Fruit fly (Drosophila melanogaster) whole organism, embryonic: Measurements from ENCODE around the gene Cyp4d1.

Source experiments
- Atf-2 ChIP-seq: fragments of 200-800 bp; sonication (Bioruptor generic); optimal IDR thresholded peaks from 2 replicates; lab custom pipeline; 2016; ENCODE audit warnings: missing biosample characterization, missing genetic modification characterization
- B-H1 ChIP-seq: fragments of 200-800 bp; sonication (Bioruptor generic); IDR thresholded peaks from 3 replicates; pipeline ENCODE4 v1.3.6; 2022; ENCODE audit warnings: missing biosample characterization, missing genetic modification characterization
- Blimp-1 ChIP-seq: fragments of 200-800 bp; sonication (Bioruptor generic); optimal IDR thresholded peaks from 3 replicates; lab custom pipeline; 2018; ENCODE audit warnings: missing biosample characterization, missing genetic modification characterization, mild to moderate bottlenecking, moderate library complexity, missing genetic modification reagents
- CG10209 ChIP-seq: fragments of 200-800 bp; sonication (Bioruptor generic); optimal IDR thresholded peaks from 3 replicates; lab custom pipeline; 2017; ENCODE audit warnings: missing biosample characterization, mild to moderate bottlenecking, missing genetic modification characterization, missing genetic modification reagents
- CG10462 ChIP-seq: fragments of 200-800 bp; sonication (Bioruptor generic); optimal IDR thresholded peaks from 2 replicates; lab custom pipeline; 2016; ENCODE audit warnings: missing biosample characterization, missing genetic modification characterization
- CG11093 ChIP-seq: fragments of 200-800 bp; sonication (Bioruptor generic); IDR thresholded peaks from 3 replicates; pipeline ENCODE4 v1.3.6; 2022; ENCODE audit warnings: missing biosample characterization, missing genetic modification characterization
- CG12744 ChIP-seq: fragments of 200-800 bp; sonication (Bioruptor generic); optimal IDR thresholded peaks from 2 replicates; lab custom pipeline; 2016; ENCODE audit warnings: missing biosample characterization, missing genetic modification characterization
- CG14014 ChIP-seq: fragments of 200-800 bp; sonication (Bioruptor generic); IDR thresholded peaks from 2 replicates; pipeline ENCODE4 v1.3.6; 2022; ENCODE audit warnings: missing biosample characterization, missing genetic modification characterization
- CG14860 ChIP-seq: fragments of 200-800 bp; sonication (Bioruptor generic); IDR thresholded peaks from 3 replicates; pipeline ENCODE4 v1.3.6; 2022; ENCODE audit warnings: missing biosample characterization, missing genetic modification characterization; ENCODE audit not compliant: partially characterized antibody
- CG1529 ChIP-seq: fragments of 200-800 bp; sonication (Bioruptor generic); optimal IDR thresholded peaks from 3 replicates; lab custom pipeline; 2018; ENCODE audit warnings: missing biosample characterization, missing genetic modification characterization
- CG17612 ChIP-seq: fragments of 200-800 bp; sonication (Bioruptor generic); IDR thresholded peaks from 2 replicates; pipeline ENCODE4 v1.3.6; 2022; ENCODE audit warnings: missing biosample characterization, missing genetic modification characterization
- CG17802 ChIP-seq: fragments of 200-800 bp; sonication (Bioruptor generic); optimal IDR thresholded peaks from 2 replicates; lab custom pipeline; 2018; ENCODE audit warnings: missing biosample characterization, mild to moderate bottlenecking, missing genetic modification characterization, moderate library complexity
- CG17912 ChIP-seq: fragments of 200-800 bp; sonication (Bioruptor generic); optimal IDR thresholded peaks from 2 replicates; lab custom pipeline; 2018; ENCODE audit warnings: missing biosample characterization, mild to moderate bottlenecking, missing genetic modification characterization
- CG33213 ChIP-seq: fragments of 200-800 bp; sonication (Bioruptor generic); optimal IDR thresholded peaks from 3 replicates; lab custom pipeline; 2016; ENCODE audit warnings: missing biosample characterization, missing genetic modification characterization
- CG3847 ChIP-seq: fragments of 200-800 bp; sonication (Bioruptor generic); IDR thresholded peaks from 2 replicates; pipeline ENCODE4 v1.3.6; 2022; ENCODE audit warnings: missing biosample characterization, missing genetic modification characterization
- CG6272 ChIP-seq: fragments of 200-800 bp; sonication (Bioruptor generic); IDR thresholded peaks from 2 replicates; pipeline ENCODE4 v1.3.6; 2022; ENCODE audit warnings: missing biosample characterization, missing genetic modification characterization
- CG8089 ChIP-seq: fragments of 200-800 bp; sonication (Bioruptor generic); optimal IDR thresholded peaks from 3 replicates; lab custom pipeline; 2016; ENCODE audit warnings: missing biosample characterization, missing genetic modification characterization
- CG8388 ChIP-seq: fragments of 200-800 bp; sonication (Bioruptor generic); optimal IDR thresholded peaks from 2 replicates; lab custom pipeline; 2019; ENCODE audit warnings: missing biosample characterization, mild to moderate bottlenecking, missing genetic modification characterization, moderate library complexity
- CkIIα-i1 ChIP-seq: fragments of 200-800 bp; sonication (Bioruptor generic); IDR thresholded peaks from 2 replicates; pipeline ENCODE4 v1.3.6; 2022; ENCODE audit warnings: missing biosample characterization, missing genetic modification characterization
- D ChIP-seq, 2 experiments: fragments of 200-800 bp in 1 of 2; fragments of >200 bp in 1 of 2; sonication (Bioruptor generic) in 1 of 2; optimal IDR thresholded peaks; 2 replicates in 1 of 2; 3 replicates in 1 of 2; lab custom pipeline; 2017; ENCODE audit warnings: mild to moderate bottlenecking in 1 of 2, missing biosample characterization in 1 of 2, missing genetic modification characterization in 1 of 2, missing genetic modification reagents in 1 of 2
- Doc2 ChIP-seq: fragments of 200-800 bp; sonication (Bioruptor generic); IDR thresholded peaks from 2 replicates; pipeline ENCODE4 v1.3.6; 2022; ENCODE audit warnings: missing biosample characterization, missing genetic modification characterization
- E2f2 ChIP-seq: fragments of 200-800 bp; sonication (Bioruptor generic); IDR thresholded peaks from 2 replicates; pipeline ENCODE4 v1.3.6; 2022; ENCODE audit warnings: missing biosample characterization, missing genetic modification characterization
- Elba2 ChIP-seq: fragments of 200-800 bp; sonication (Bioruptor generic); optimal IDR thresholded peaks from 3 replicates; lab custom pipeline; 2016; ENCODE audit warnings: missing biosample characterization, missing genetic modification characterization
- HmgZ ChIP-seq: fragments of 200-800 bp; sonication (Bioruptor generic); optimal IDR thresholded peaks from 2 replicates; lab custom pipeline; 2018; ENCODE audit warnings: missing biosample characterization, mild to moderate bottlenecking, missing genetic modification characterization
- Hr3 ChIP-seq: fragments of 200-800 bp; sonication (Bioruptor generic); optimal IDR thresholded peaks from 3 replicates; lab custom pipeline; 2016; ENCODE audit warnings: missing biosample characterization, missing genetic modification characterization
- Kr ChIP-seq: fragments of 200-800 bp; sonication (Bioruptor generic); optimal IDR thresholded peaks from 2 replicates; lab custom pipeline; 2017; ENCODE audit warnings: missing biosample characterization, mild to moderate bottlenecking, missing genetic modification characterization
- Lim3 ChIP-seq: fragments of 200-800 bp; sonication (Bioruptor generic); IDR thresholded peaks from 2 replicates; pipeline ENCODE4 v1.3.6; 2022; ENCODE audit warnings: missing biosample characterization, missing genetic modification characterization
- Lpt ChIP-seq: fragments of >200 bp; optimal IDR thresholded peaks from 2 replicates; lab custom pipeline; 2018; ENCODE audit warnings: missing biosample characterization, missing genetic modification characterization
- Oli ChIP-seq: fragments of 200-800 bp; sonication (Bioruptor generic); optimal IDR thresholded peaks from 2 replicates; lab custom pipeline; 2018; ENCODE audit warnings: missing biosample characterization, mild to moderate bottlenecking, missing genetic modification characterization, moderate library complexity
- Side ChIP-seq: fragments of 200-800 bp; sonication (Bioruptor generic); optimal IDR thresholded peaks from 2 replicates; lab custom pipeline; 2016; ENCODE audit warnings: missing biosample characterization, missing genetic modification characterization
- Spps ChIP-seq: fragments of 200-800 bp; sonication (Bioruptor generic); optimal IDR thresholded peaks from 2 replicates; lab custom pipeline; 2018; ENCODE audit warnings: missing biosample characterization, mild to moderate bottlenecking, missing genetic modification characterization
- Sry-β ChIP-seq: fragments of 200-800 bp; sonication (Bioruptor generic); optimal IDR thresholded peaks from 2 replicates; lab custom pipeline; 2018; ENCODE audit warnings: missing biosample characterization, mild to moderate bottlenecking, missing genetic modification characterization, moderate library complexity
- Stat92E ChIP-seq, 3 experiments: fragments of >200 bp in 2 of 3; fragments of 200-800 bp in 1 of 3; sonication (Bioruptor generic) in 1 of 3; optimal IDR thresholded peaks; 2 replicates each; lab custom pipeline; 2017 to 2019; ENCODE audit warnings: missing biosample characterization in 3 of 3, missing genetic modification characterization in 3 of 3, mild to moderate bottlenecking in 1 of 3, moderate library complexity in 1 of 3
- Trl ChIP-seq, 3 experiments: fragments of >200 bp in 2 of 3; fragments of 200-800 bp in 1 of 3; sonication (Bioruptor generic) in 1 of 3; optimal IDR thresholded peaks; 2 replicates in 1 of 3; 3 replicates in 2 of 3; lab custom pipeline; 2016 to 2017; ENCODE audit warnings: missing biosample characterization in 1 of 3, missing genetic modification characterization in 1 of 3
- YL-1 ChIP-seq: fragments of 200-800 bp; sonication (Bioruptor generic); optimal IDR thresholded peaks from 3 replicates; lab custom pipeline; 2017; ENCODE audit warnings: missing biosample characterization, mild to moderate bottlenecking, missing genetic modification characterization
- dan ChIP-seq: fragments of 200-800 bp; sonication (Bioruptor generic); IDR thresholded peaks from 2 replicates; pipeline ENCODE4 v1.3.6; 2022; ENCODE audit warnings: missing biosample characterization, missing genetic modification characterization
- dmrt99B ChIP-seq: fragments of 200-800 bp; sonication (Bioruptor generic); optimal IDR thresholded peaks from 2 replicates; lab custom pipeline; 2018; ENCODE audit warnings: missing biosample characterization, mild to moderate bottlenecking, missing genetic modification characterization, moderate library complexity
- ewg ChIP-seq: fragments of 200-800 bp; sonication (Bioruptor generic); optimal IDR thresholded peaks from 3 replicates; lab custom pipeline; 2017; ENCODE audit warnings: mild to moderate bottlenecking, missing biosample characterization, missing genetic modification reagents, missing genetic modification characterization
- fd102C ChIP-seq: fragments of 200-800 bp; sonication (Bioruptor generic); optimal IDR thresholded peaks from 2 replicates; lab custom pipeline; 2018; ENCODE audit warnings: missing biosample characterization, mild to moderate bottlenecking, missing genetic modification characterization, moderate library complexity
- jing ChIP-seq: fragments of 200-800 bp; sonication (Bioruptor generic); optimal IDR thresholded peaks from 2 replicates; lab custom pipeline; 2018; ENCODE audit warnings: missing biosample characterization, mild to moderate bottlenecking, missing genetic modification characterization
- knrl ChIP-seq: fragments of 200-800 bp; sonication (Bioruptor generic); IDR thresholded peaks from 3 replicates; pipeline ENCODE4 v1.3.6; 2022; ENCODE audit warnings: missing biosample characterization, missing genetic modification characterization; ENCODE audit not compliant: partially characterized antibody
- lmd ChIP-seq: fragments of 200-800 bp; sonication (Bioruptor generic); IDR thresholded peaks from 2 replicates; pipeline ENCODE4 v1.3.6; 2022; ENCODE audit warnings: missing biosample characterization, missing genetic modification characterization
- oc ChIP-seq: fragments of 200-800 bp; sonication (Bioruptor generic); optimal IDR thresholded peaks from 2 replicates; lab custom pipeline; 2018; ENCODE audit warnings: missing biosample characterization, mild to moderate bottlenecking, missing genetic modification characterization, moderate library complexity
- sc ChIP-seq, 3 experiments: fragments of >200 bp in 2 of 3; fragments of 200-800 bp in 1 of 3; sonication (Bioruptor generic) in 1 of 3; optimal IDR thresholded peaks; 2 replicates in 2 of 3; 3 replicates in 1 of 3; lab custom pipeline; 2017; ENCODE audit warnings: mild to moderate bottlenecking in 1 of 3, missing biosample characterization in 1 of 3, missing genetic modification characterization in 1 of 3, missing genetic modification reagents in 1 of 3
- scrt ChIP-seq: fragments of 200-800 bp; sonication (Bioruptor generic); optimal IDR thresholded peaks from 2 replicates; lab custom pipeline; 2018; ENCODE audit warnings: missing biosample characterization, mild to moderate bottlenecking, missing genetic modification characterization, moderate library complexity
- so ChIP-seq: fragments of 200-800 bp; sonication (Bioruptor generic); IDR thresholded peaks from 3 replicates; pipeline ENCODE4 v1.3.6; 2022; ENCODE audit warnings: missing biosample characterization, missing genetic modification characterization
- vfl ChIP-seq: fragments of 200-800 bp; sonication (Bioruptor generic); optimal IDR thresholded peaks from 2 replicates; lab custom pipeline; 2016; ENCODE audit warnings: missing biosample characterization, missing genetic modification characterization
- zfh1 ChIP-seq: fragments of 200-800 bp; sonication (Bioruptor generic); IDR thresholded peaks from 3 replicates; pipeline ENCODE4 v1.3.6; 2022; ENCODE audit warnings: missing biosample characterization, missing genetic modification characterization

Cyp4d1 gene

DNA sequence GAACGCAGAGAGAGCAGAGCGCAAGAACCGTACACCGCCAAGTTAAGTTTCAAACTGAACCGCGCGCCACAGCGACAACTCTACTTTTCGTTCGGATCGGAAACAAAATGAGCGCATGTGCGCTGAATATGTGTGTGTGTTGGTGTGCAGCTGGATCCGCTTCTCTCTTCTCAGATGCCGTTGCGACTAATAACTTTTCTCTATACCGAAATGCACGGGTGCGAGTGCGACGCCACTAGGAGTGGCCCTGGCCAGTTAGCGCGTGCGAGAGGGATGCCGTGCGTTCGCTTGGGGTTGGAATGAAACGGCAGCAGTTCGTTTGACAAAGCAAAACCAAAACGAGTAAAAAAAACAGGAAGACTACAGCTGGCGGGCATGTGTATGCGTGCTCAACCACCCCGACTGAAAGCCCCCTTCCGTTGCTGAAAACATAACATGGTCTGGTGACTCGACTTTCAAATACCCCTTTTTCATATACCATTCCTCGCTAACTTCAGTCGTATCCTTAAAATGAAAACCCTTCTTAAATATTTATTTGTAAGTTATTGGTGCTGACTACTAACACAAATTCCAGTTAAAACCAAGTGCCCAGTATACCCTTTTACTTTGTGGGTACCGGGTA lies 25.0 kb downstream of the Cyp4d1 start (continued):
- peak; percentile 98 for TF ChIP-seq YL-1 (GFP tag; lab: Kevin White, UChicago)
- TF ChIP-seq CG17612, result peak; percentile 100
- TF ChIP-seq CG6272, result peak; percentile 100
- peak; percentile 100 for TF ChIP-seq HmgZ (tag; lab: Kevin White, UChicago)
- TF ChIP-seq dmrt99B (tag; lab: Kevin White, UChicago), result peak; percentile 100
- peak; percentile 99 for TF ChIP-seq vfl (GFP tag; lab: Kevin White, UChicago)
- peak; percentile 100 for TF ChIP-seq Spps
- TF ChIP-seq CG10209 (GFP tag; lab: Kevin White, UChicago), result peak; percentile 100
- TF ChIP-seq CG1529, result peak; percentile 100
- TF ChIP-seq lmd (GFP tag; lab: Robert Waterston, UW), result peak; percentile 100
- peak; percentile 82 for TF ChIP-seq Sry-β (GFP tag; lab: Kevin White, UChicago)
- TF ChIP-seq CG12744 (GFP tag; lab: Kevin White, UChicago), result peak; percentile 100
- peak; percentile 100 for TF ChIP-seq Hr3 (GFP tag; lab: Kevin White, UChicago)
- TF ChIP-seq Lpt, result peak; percentile 1
- TF ChIP-seq Side (GFP tag; lab: Kevin White, UChicago), result peak; percentile 100
- TF ChIP-seq sc (optimal IDR thresholded peaks at IDR 0.05; lab: Kevin White, UChicago), result no peak
- TF ChIP-seq sc (GFP tag; optimal IDR thresholded peaks at IDR 0.05; lab: Kevin White, UChicago), result peak; percentile 100
- TF ChIP-seq CG8089 (GFP tag; lab: Kevin White, UChicago), result peak; percentile 100
- peak; percentile 100 for TF ChIP-seq so (GFP tag; lab: Robert Waterston, UW)
- peak; percentile 100 for TF ChIP-seq Elba2 (GFP tag; lab: Kevin White, UChicago)
- peak; percentile 100 for TF ChIP-seq fd102C
- TF ChIP-seq CG17802 (tag; lab: Kevin White, UChicago), result peak; percentile 97
- TF ChIP-seq oc (tag; lab: Kevin White, UChicago), result peak; percentile 100
- peak; percentile 99 for TF ChIP-seq scrt (GFP tag; lab: Kevin White, UChicago)
- no peak for TF ChIP-seq D (optimal IDR thresholded peaks at IDR 0.05; lab: Kevin White, UChicago)
- peak; percentile 100 for TF ChIP-seq D (GFP tag; optimal IDR thresholded peaks at IDR 0.05; lab: Kevin White, UChicago)
- TF ChIP-seq CG14860, result no peak
- peak; percentile 99 for TF ChIP-seq Blimp-1 (GFP tag; lab: Kevin White, UChicago)
- peak; percentile 100 for TF ChIP-seq CG8388 (GFP tag; lab: Kevin White, UChicago)
- TF ChIP-seq B-H1 (GFP tag; lab: Robert Waterston, UW), result peak; percentile 100
- TF ChIP-seq E2f2 (GFP tag; lab: Robert Waterston, UW), result peak; percentile 91
- TF ChIP-seq ewg (GFP tag; lab: Kevin White, UChicago), result peak; percentile 99
- peak; percentile 100 for TF ChIP-seq Lim3 (GFP tag; lab: Robert Waterston, UW)
- peak; percentile 100 for TF ChIP-seq CkIIα-i1
- peak; percentile 100 for TF ChIP-seq CG11093 (GFP tag; lab: Robert Waterston, UW)
- peak; percentile 62 to 76 for TF ChIP-seq Trl (optimal IDR thresholded peaks at IDR 0.05; lab: Kevin White, UChicago)
- peak; percentile 100 for TF ChIP-seq Trl (GFP tag; optimal IDR thresholded peaks at IDR 0.05; lab: Kevin White, UChicago)
- peak; percentile 100 for TF ChIP-seq CG14014 (GFP tag; lab: Robert Waterston, UW)
- TF ChIP-seq Kr (GFP tag; lab: Kevin White, UChicago), result peak; percentile 99
- TF ChIP-seq Oli (tag; lab: Kevin White, UChicago), result peak; percentile 100
- peak; percentile 100 for TF ChIP-seq CG33213 (GFP tag; lab: Kevin White, UChicago)
- TF ChIP-seq knrl (GFP tag; lab: Robert Waterston, UW), result no peak; the same call in 1 of the 3 replicates
- peak; percentile 100 for TF ChIP-seq jing (GFP tag; lab: Kevin White, UChicago)
- peak; percentile 100 for TF ChIP-seq dan (GFP tag; lab: Robert Waterston, UW)
- TF ChIP-seq Stat92E (GFP tag; optimal IDR thresholded peaks at IDR 0.05; lab: Kevin White, UChicago), result peak in 1 of 3 experiments; percentile 99
- peak; percentile 100 for TF ChIP-seq CG10462
- TF ChIP-seq Doc2 (GFP tag; lab: Robert Waterston, UW), result peak; percentile 99
- peak; percentile 100 for TF ChIP-seq zfh1 (GFP tag; lab: Robert Waterston, UW)
- peak; percentile 100 for TF ChIP-seq CG17912 (GFP tag; lab: Kevin White, UChicago)
- peak; percentile 100 for TF ChIP-seq Atf-2 (GFP tag; lab: Kevin White, UChicago)
- peak; percentile 100 for TF ChIP-seq CG3847 (GFP tag; lab: Robert Waterston, UW)
